Worm (Caenorhabditis elegans) whole organism, mixed stage, embryonic: Measurements from ENCODE around the gene R09H10.3.

ENCODE experiments used
- M03D4.4 ChIP-seq: sonication (generic microtip); optimal IDR thresholded peaks from 2 replicates; lab custom pipeline; 2017; ENCODE audit warnings: mild to moderate bottlenecking, missing genetic modification characterization, missing compliant biosample characterization
- bed-3 ChIP-seq: fragments of 200-800 bp; sonication (Bioruptor generic); optimal IDR thresholded peaks from 3 replicates; lab custom pipeline; 2018; ENCODE audit warnings: mild to moderate bottlenecking, missing genetic modification characterization, moderate library complexity, missing compliant biosample characterization
- blmp-1 ChIP-seq: fragments of 150-350 bp; optimal IDR thresholded peaks from 2 replicates; lab custom pipeline; 2014; ENCODE audit warnings: missing biosample characterization, missing genetic modification characterization
- ceh-39 ChIP-seq: fragments of 150-350 bp; optimal IDR thresholded peaks from 2 replicates; lab custom pipeline; 2014; ENCODE audit warnings: missing biosample characterization, missing genetic modification characterization
- ceh-43 ChIP-seq: fragments of 200-800 bp; sonication (Bioruptor generic); optimal IDR thresholded peaks from 2 replicates; lab custom pipeline; 2018; ENCODE audit warnings: mild to moderate bottlenecking, missing genetic modification characterization, moderate library complexity, missing compliant biosample characterization
- ceh-83 ChIP-seq: fragments of 200-800 bp; sonication (Bioruptor generic); optimal IDR thresholded peaks from 2 replicates; lab custom pipeline; 2018; ENCODE audit warnings: mild to moderate bottlenecking, missing genetic modification characterization, missing compliant biosample characterization
- ces-1 ChIP-seq: fragments of 150-350 bp; optimal IDR thresholded peaks from 2 replicates; lab custom pipeline; 2014; ENCODE audit warnings: missing biosample characterization, missing genetic modification reagents, missing genetic modification characterization
- drap-1 ChIP-seq: fragments of 200-800 bp; sonication (Bioruptor generic); optimal IDR thresholded peaks from 3 replicates; lab custom pipeline; 2018; ENCODE audit warnings: mild to moderate bottlenecking, missing genetic modification characterization, missing compliant biosample characterization
- elt-1 ChIP-seq: sonication (generic microtip); optimal IDR thresholded peaks from 2 replicates; lab custom pipeline; 2017; ENCODE audit warnings: missing genetic modification characterization, mild to moderate bottlenecking, missing compliant biosample characterization, antibody characterized with exemption, moderate library complexity, borderline replicate concordance; ENCODE audit not compliant: insufficient read depth
- elt-3 ChIP-seq: fragments of 150-350 bp; optimal IDR thresholded peaks from 2 replicates; lab custom pipeline; 2014; ENCODE audit warnings: missing biosample characterization, missing genetic modification characterization
- flh-1 ChIP-seq: fragments of 200-800 bp; sonication (Bioruptor generic); optimal IDR thresholded peaks from 2 replicates; lab custom pipeline; 2018; ENCODE audit warnings: mild to moderate bottlenecking, missing genetic modification characterization, moderate library complexity, missing compliant biosample characterization
- ham-2 ChIP-seq: fragments of 200-800 bp; sonication (Bioruptor generic); optimal IDR thresholded peaks from 2 replicates; lab custom pipeline; 2018; ENCODE audit warnings: mild to moderate bottlenecking, missing genetic modification characterization, missing compliant biosample characterization
- hlh-1 ChIP-seq: fragments of 150-350 bp; optimal IDR thresholded peaks from 2 replicates; lab custom pipeline; 2014; ENCODE audit warnings: missing biosample characterization, missing genetic modification reagents, missing genetic modification characterization
- lin-13 ChIP-seq: fragments of 150-350 bp; optimal IDR thresholded peaks from 2 replicates; lab custom pipeline; 2014; ENCODE audit warnings: missing biosample characterization, missing genetic modification characterization
- lin-32 ChIP-seq: fragments of 200-800 bp; sonication (Bioruptor generic); optimal IDR thresholded peaks from 2 replicates; lab custom pipeline; 2018; ENCODE audit warnings: mild to moderate bottlenecking, missing genetic modification characterization, missing compliant biosample characterization
- lsy-2 ChIP-seq: fragments of 150-350 bp; optimal IDR thresholded peaks from 2 replicates; lab custom pipeline; 2014; ENCODE audit warnings: missing biosample characterization, missing genetic modification characterization
- mab-5 ChIP-seq: fragments of 150-350 bp; optimal IDR thresholded peaks from 2 replicates; lab custom pipeline; 2014; ENCODE audit warnings: missing biosample characterization, missing genetic modification characterization
- mep-1 ChIP-seq: fragments of 150-350 bp; optimal IDR thresholded peaks from 2 replicates; lab custom pipeline; 2017; ENCODE audit warnings: missing biosample characterization, missing genetic modification reagents, missing genetic modification characterization, inconsistent platforms
- nhr-12 ChIP-seq: fragments of 150-350 bp; optimal IDR thresholded peaks from 2 replicates; lab custom pipeline; 2014; ENCODE audit warnings: missing biosample characterization, missing genetic modification characterization
- nhr-2 ChIP-seq: fragments of 150-350 bp; optimal IDR thresholded peaks from 2 replicates; lab custom pipeline; 2014; ENCODE audit warnings: missing biosample characterization, missing genetic modification characterization
- nhr-76 ChIP-seq: sonication (generic microtip); optimal IDR thresholded peaks from 2 replicates; lab custom pipeline; 2017; ENCODE audit warnings: missing biosample characterization, missing genetic modification characterization
- pha-4 ChIP-seq: fragments of 150-350 bp; optimal IDR thresholded peaks from 2 replicates; lab custom pipeline; 2018; ENCODE audit warnings: missing biosample characterization, missing genetic modification reagents, missing genetic modification characterization
- sem-2 ChIP-seq: fragments of 200-800 bp; sonication (Bioruptor generic); optimal IDR thresholded peaks from 2 replicates; lab custom pipeline; 2018; ENCODE audit warnings: mild to moderate bottlenecking, missing genetic modification characterization, missing compliant biosample characterization
- snpc-4 ChIP-seq: fragments of 150-350 bp; optimal IDR thresholded peaks from 2 replicates; lab custom pipeline; 2014; ENCODE audit warnings: missing biosample characterization, missing genetic modification characterization
- sptf-1 ChIP-seq: sonication (generic microtip); optimal IDR thresholded peaks from 2 replicates; lab custom pipeline; 2017; ENCODE audit warnings: mild to moderate bottlenecking, missing genetic modification characterization, moderate library complexity, missing compliant biosample characterization
- unc-120 ChIP-seq: sonication (generic microtip); optimal IDR thresholded peaks from 2 replicates; lab custom pipeline; 2017; ENCODE audit warnings: missing genetic modification characterization, missing compliant biosample characterization; ENCODE audit not compliant: poor library complexity, severe bottlenecking
- unc-39 ChIP-seq: fragments of 150-350 bp; optimal IDR thresholded peaks from 2 replicates; lab custom pipeline; 2014; ENCODE audit warnings: missing biosample characterization, missing genetic modification characterization
- unc-62 ChIP-seq: fragments of 150-350 bp; optimal IDR thresholded peaks from 2 replicates; lab custom pipeline; 2014; ENCODE audit warnings: missing biosample characterization, missing genetic modification reagents, missing genetic modification characterization
- ztf-11 ChIP-seq: fragments of 150-350 bp; optimal IDR thresholded peaks from 2 replicates; lab custom pipeline; 2014; ENCODE audit warnings: missing biosample characterization, missing genetic modification characterization

R09H10.3 gene

ce11 chrIV:10573471-10573870 is 33.4 kb upstream of the R09H10.3 start:
- no peak for TF ChIP-seq mep-1 (tag; lab: Kevin White, UChicago)
- peak; percentile 72 for TF ChIP-seq ces-1
- TF ChIP-seq, all 35 proteins: peak for 1

- no peak for TF ChIP-seq sptf-1
- peak; percentile 35 for TF ChIP-seq ces-1
Observed at ce11 chrIV:10574471-10574870, 32.4 kb upstream of the R09H10.3 start.

ce11 chrIV:10576050-10576449 is 30.8 kb upstream of the R09H10.3 start, which contains the start of gene efn-2:
efn-2 (plus strand) TSS chrIV:10576350.
- TF ChIP-seq unc-39 (tag; lab: Kevin White, UChicago) (no peak), nhr-2 (tag; lab: Kevin White, UChicago) (no peak), pha-4 (tag; lab: Kevin White, UChicago) (no peak), ces-1 (no peak), hlh-1 (tag; lab: Kevin White, UChicago) (no peak), mab-5 (tag; lab: Kevin White, UChicago) (no peak), lsy-2 (tag; lab: Kevin White, UChicago) (no peak), elt-3 (tag; lab: Kevin White, UChicago) (no peak), nhr-76 (tag; lab: Kevin White, UChicago) (no peak), lin-13 (tag; lab: Kevin White, UChicago) (no peak), ztf-11 (tag; lab: Kevin White, UChicago) (no peak), mep-1 (tag; lab: Kevin White, UChicago) (no peak), ceh-39 (tag; lab: Kevin White, UChicago) (no peak), drap-1 (GFP tag; lab: Kevin White, UChicago) (no peak)
- TF ChIP-seq, all 35 proteins: peak for 0

- peak; percentile 31 for TF ChIP-seq elt-3 (tag; lab: Kevin White, UChicago)
- TF ChIP-seq ceh-83 (GFP tag; lab: Kevin White, UChicago), result no peak
- no peak for TF ChIP-seq nhr-76 (tag; lab: Kevin White, UChicago)
- TF ChIP-seq elt-1 (tag; lab: Kevin White, UChicago), result peak; percentile 27
- TF ChIP-seq ham-2 (GFP tag; lab: Kevin White, UChicago), result peak; percentile 72
Observed at ce11 chrIV:10576624-10577023, 30.2 kb upstream of the R09H10.3 start.

- TF ChIP-seq nhr-76 (tag; lab: Kevin White, UChicago) (no peak), bed-3 (GFP tag; lab: Kevin White, UChicago) (no peak), sptf-1 (no peak), blmp-1 (tag; lab: Kevin White, UChicago) (no peak), mep-1 (tag; lab: Kevin White, UChicago) (no peak), lin-32 (GFP tag; lab: Kevin White, UChicago) (no peak), flh-1 (GFP tag; lab: Kevin White, UChicago) (no peak)
- TF ChIP-seq, all 35 proteins: peak for 0
Observed at ce11 chrIV:10577600-10577999, 29.2 kb upstream of the R09H10.3 start.

- peak; percentile 5 for TF ChIP-seq ces-1
- TF ChIP-seq snpc-4 (tag; lab: Kevin White, UChicago), result no peak
Observed at ce11 chrIV:10578367-10578766, 28.5 kb upstream of the R09H10.3 start, which contains the start of gene lgc-43. lgc-43 (plus strand) TSS chrIV:10578667.

- TF ChIP-seq unc-120 (tag; lab: Kevin White, UChicago) (no peak), M03D4.4 (tag; lab: Kevin White, UChicago) (no peak), ces-1 (no peak), unc-62 (GFP tag; lab: Kevin White, UChicago) (no peak), pha-4 (tag; lab: Kevin White, UChicago) (no peak), nhr-12 (tag; lab: Kevin White, UChicago) (no peak), ceh-43 (GFP tag; lab: Kevin White, UChicago) (no peak), ztf-11 (tag; lab: Kevin White, UChicago) (no peak), flh-1 (GFP tag; lab: Kevin White, UChicago) (no peak), mep-1 (tag; lab: Kevin White, UChicago) (no peak), nhr-2 (tag; lab: Kevin White, UChicago) (no peak), sem-2 (GFP tag; lab: Kevin White, UChicago) (no peak), ceh-39 (tag; lab: Kevin White, UChicago) (no peak), blmp-1 (tag; lab: Kevin White, UChicago) (no peak)
Observed at ce11 chrIV:10584237-10584636, 22.6 kb upstream of the R09H10.3 start, which contains the start of gene oac-8. oac-8 (plus strand) TSS chrIV:10584537.
